Fruit fly (Drosophila melanogaster) whole organism, embryonic: ENCODE measurements around the gene cup.

Experiments
- Ada2b ChIP-seq: fragments of 200-800 bp; sonication (Bioruptor generic); IDR thresholded peaks from 2 replicates; pipeline ENCODE4 v1.3.6; 2022; ENCODE audit warnings: missing biosample characterization, missing genetic modification characterization
- Atf3 ChIP-seq: fragments of 200-800 bp; sonication (Bioruptor generic); optimal IDR thresholded peaks from 3 replicates; lab custom pipeline; 2016; ENCODE audit warnings: missing biosample characterization, missing genetic modification characterization
- B-H1 ChIP-seq: fragments of 200-800 bp; sonication (Bioruptor generic); IDR thresholded peaks from 3 replicates; pipeline ENCODE4 v1.3.6; 2022; ENCODE audit warnings: missing biosample characterization, missing genetic modification characterization
- B-H2 ChIP-seq: fragments of 200-800 bp; sonication (Bioruptor generic); optimal IDR thresholded peaks from 2 replicates; lab custom pipeline; 2018; ENCODE audit warnings: missing biosample characterization, mild to moderate bottlenecking, missing genetic modification characterization
- CG12104 ChIP-seq: fragments of 200-800 bp; sonication (Bioruptor generic); optimal IDR thresholded peaks from 3 replicates; lab custom pipeline; 2016; ENCODE audit warnings: missing biosample characterization, missing genetic modification characterization
- CG14710 ChIP-seq: fragments of 200-800 bp; sonication (Bioruptor generic); optimal IDR thresholded peaks from 3 replicates; lab custom pipeline; 2019; ENCODE audit warnings: missing biosample characterization, mild to moderate bottlenecking, missing genetic modification characterization, moderate library complexity
- CG1602 ChIP-seq: fragments of 200-800 bp; sonication (Bioruptor generic); optimal IDR thresholded peaks from 3 replicates; lab custom pipeline; 2016; ENCODE audit warnings: missing biosample characterization, missing genetic modification characterization
- CG17328 ChIP-seq: fragments of 200-800 bp; sonication (Bioruptor generic); IDR thresholded peaks from 2 replicates; pipeline ENCODE4 v1.3.6; 2022; ENCODE audit warnings: missing biosample characterization, missing genetic modification characterization
- CG2202 ChIP-seq: fragments of 200-800 bp; sonication (Bioruptor generic); optimal IDR thresholded peaks from 2 replicates; lab custom pipeline; 2018; ENCODE audit warnings: missing biosample characterization, mild to moderate bottlenecking, missing genetic modification characterization
- CG2712 ChIP-seq: fragments of 200-800 bp; optimal IDR thresholded peaks from 3 replicates; lab custom pipeline; 2019; ENCODE audit warnings: missing biosample characterization, mild to moderate bottlenecking, missing genetic modification characterization, moderate library complexity
- CG3281 ChIP-seq: fragments of 200-800 bp; sonication (Bioruptor generic); optimal IDR thresholded peaks from 3 replicates; lab custom pipeline; 2017; ENCODE audit warnings: missing biosample characterization, mild to moderate bottlenecking, missing genetic modification characterization
- CG3726 ChIP-seq: fragments of 200-800 bp; sonication (Bioruptor generic); IDR thresholded peaks from 3 replicates; pipeline ENCODE4, ENCODE4 v1.3.6; 2022; ENCODE audit warnings: missing biosample characterization, missing genetic modification characterization
- CG6272 ChIP-seq: fragments of 200-800 bp; sonication (Bioruptor generic); IDR thresholded peaks from 2 replicates; pipeline ENCODE4 v1.3.6; 2022; ENCODE audit warnings: missing biosample characterization, missing genetic modification characterization
- CG8924 ChIP-seq: fragments of 200-800 bp; optimal IDR thresholded peaks from 3 replicates; lab custom pipeline; 2019; ENCODE audit warnings: missing biosample characterization, mild to moderate bottlenecking, missing genetic modification characterization, moderate library complexity
- CG9437 ChIP-seq: fragments of 200-800 bp; sonication (Bioruptor generic); optimal IDR thresholded peaks from 2 replicates; lab custom pipeline; 2018; ENCODE audit warnings: missing biosample characterization, mild to moderate bottlenecking, missing genetic modification characterization
- CG9727 ChIP-seq: fragments of 200-800 bp; sonication (Bioruptor generic); optimal IDR thresholded peaks from 3 replicates; lab custom pipeline; 2017; ENCODE audit warnings: missing biosample characterization, mild to moderate bottlenecking, missing genetic modification characterization
- CG9932 ChIP-seq: fragments of 200-800 bp; sonication (Bioruptor generic); IDR thresholded peaks from 2 replicates; pipeline ENCODE4 v1.3.6; 2022; ENCODE audit warnings: missing biosample characterization, missing genetic modification characterization
- Deaf1 ChIP-seq: fragments of 200-800 bp; optimal IDR thresholded peaks from 3 replicates; lab custom pipeline; 2019; ENCODE audit warnings: missing biosample characterization, mild to moderate bottlenecking, missing genetic modification characterization, moderate library complexity
- Fer1 ChIP-seq: fragments of 200-800 bp; sonication (Bioruptor generic); optimal IDR thresholded peaks from 2 replicates; lab custom pipeline; 2017; ENCODE audit warnings: missing biosample characterization, mild to moderate bottlenecking, missing genetic modification characterization
- HLHmδ ChIP-seq: fragments of 200-800 bp; sonication (Bioruptor generic); optimal IDR thresholded peaks from 2 replicates; lab custom pipeline; 2018; ENCODE audit warnings: missing biosample characterization, mild to moderate bottlenecking, missing genetic modification characterization, moderate library complexity
- HmgZ ChIP-seq: fragments of 200-800 bp; sonication (Bioruptor generic); optimal IDR thresholded peaks from 2 replicates; lab custom pipeline; 2018; ENCODE audit warnings: missing biosample characterization, mild to moderate bottlenecking, missing genetic modification characterization
- Hmr ChIP-seq: fragments of 200-800 bp; sonication (Bioruptor generic); optimal IDR thresholded peaks from 3 replicates; lab custom pipeline; 2017; ENCODE audit warnings: mild to moderate bottlenecking, missing biosample characterization, missing genetic modification reagents, missing genetic modification characterization
- Jarid2 ChIP-seq: fragments of 200-800 bp; sonication (Bioruptor generic); optimal IDR thresholded peaks from 3 replicates; lab custom pipeline; 2017; ENCODE audit warnings: mild to moderate bottlenecking, missing biosample characterization, missing genetic modification reagents, missing genetic modification characterization
- Kr ChIP-seq: fragments of 200-800 bp; sonication (Bioruptor generic); optimal IDR thresholded peaks from 2 replicates; lab custom pipeline; 2017; ENCODE audit warnings: missing biosample characterization, mild to moderate bottlenecking, missing genetic modification characterization
- Max ChIP-seq: fragments of 200-800 bp; sonication (Bioruptor generic); optimal IDR thresholded peaks from 2 replicates; lab custom pipeline; 2016; ENCODE audit warnings: missing biosample characterization, mild to moderate bottlenecking, missing genetic modification characterization
- Mrtf ChIP-seq: fragments of 200-800 bp; sonication (Bioruptor generic); IDR thresholded peaks from 3 replicates; pipeline ENCODE4 v1.3.6; 2022; ENCODE audit warnings: missing biosample characterization, missing genetic modification characterization
- NfI ChIP-seq: fragments of 200-800 bp; sonication (Bioruptor generic); optimal IDR thresholded peaks from 3 replicates; lab custom pipeline; 2018; ENCODE audit warnings: missing biosample characterization, mild to moderate bottlenecking, missing genetic modification characterization, moderate library complexity
- Opbp ChIP-seq: fragments of 200-800 bp; sonication (Bioruptor generic); IDR thresholded peaks from 3 replicates; pipeline ENCODE4 v1.3.6; 2022; ENCODE audit warnings: missing biosample characterization, missing genetic modification characterization; ENCODE audit not compliant: partially characterized antibody
- Ptx1 ChIP-seq: fragments of 200-800 bp; sonication (Bioruptor generic); IDR thresholded peaks from 2 replicates; pipeline ENCODE4 v1.3.6; 2022; ENCODE audit warnings: missing biosample characterization, missing genetic modification characterization
- Sox102F ChIP-seq: fragments of 200-800 bp; sonication (Bioruptor generic); optimal IDR thresholded peaks from 2 replicates; lab custom pipeline; 2018; ENCODE audit warnings: missing biosample characterization, mild to moderate bottlenecking, missing genetic modification characterization, moderate library complexity
- TFAM ChIP-seq: fragments of 200-800 bp; sonication (Bioruptor generic); optimal IDR thresholded peaks from 2 replicates; lab custom pipeline; 2017; ENCODE audit warnings: missing biosample characterization, missing genetic modification characterization, inconsistent platforms
- Xbp1 ChIP-seq: fragments of 200-800 bp; sonication (Bioruptor generic); optimal IDR thresholded peaks from 3 replicates; lab custom pipeline; 2016; ENCODE audit warnings: missing biosample characterization, mild to moderate bottlenecking, missing genetic modification characterization
- cato ChIP-seq: fragments of 200-800 bp; sonication (Bioruptor generic); optimal IDR thresholded peaks from 2 replicates; lab custom pipeline; 2016; ENCODE audit warnings: missing biosample characterization, missing genetic modification characterization, borderline replicate concordance
- gcm ChIP-seq: fragments of 200-800 bp; sonication (Bioruptor generic); optimal IDR thresholded peaks from 2 replicates; lab custom pipeline; 2019; ENCODE audit warnings: missing biosample characterization, mild to moderate bottlenecking, missing genetic modification characterization, moderate library complexity
- gfzf ChIP-seq: fragments of 200-800 bp; sonication (Bioruptor generic); optimal IDR thresholded peaks from 2 replicates; lab custom pipeline; 2016; ENCODE audit warnings: missing biosample characterization, mild to moderate bottlenecking, missing genetic modification characterization, moderate library complexity
- grn ChIP-seq: fragments of 200-800 bp; sonication (Bioruptor generic); optimal IDR thresholded peaks from 3 replicates; lab custom pipeline; 2017; ENCODE audit warnings: missing biosample characterization, missing genetic modification characterization
- ham ChIP-seq: fragments of 200-800 bp; sonication (Bioruptor generic); IDR thresholded peaks from 2 replicates; pipeline ENCODE4 v1.3.6; 2022; ENCODE audit warnings: missing biosample characterization, missing genetic modification characterization
- her ChIP-seq: fragments of 200-800 bp; sonication (Bioruptor generic); optimal IDR thresholded peaks from 2 replicates; lab custom pipeline; 2016; ENCODE audit warnings: missing biosample characterization, missing genetic modification characterization
- jumu ChIP-seq: fragments of 200-800 bp; sonication (Bioruptor generic); optimal IDR thresholded peaks from 3 replicates; lab custom pipeline; 2016; ENCODE audit warnings: missing biosample characterization, missing genetic modification characterization
- kay ChIP-seq: fragments of 200-800 bp; sonication (Bioruptor generic); optimal IDR thresholded peaks from 2 replicates; lab custom pipeline; 2016; ENCODE audit warnings: missing biosample characterization, missing genetic modification characterization
- kni ChIP-seq: fragments of 200-800 bp; sonication (Bioruptor generic); optimal IDR thresholded peaks from 3 replicates; lab custom pipeline; 2017; ENCODE audit warnings: mild to moderate bottlenecking, missing biosample characterization, missing genetic modification reagents, missing genetic modification characterization
- lmd ChIP-seq: fragments of 200-800 bp; sonication (Bioruptor generic); IDR thresholded peaks from 2 replicates; pipeline ENCODE4 v1.3.6; 2022; ENCODE audit warnings: missing biosample characterization, missing genetic modification characterization
- nerfin-2 ChIP-seq: fragments of 200-800 bp; sonication (Bioruptor generic); IDR thresholded peaks from 2 replicates; pipeline ENCODE4 v1.3.6; 2022; ENCODE audit warnings: missing biosample characterization, missing genetic modification characterization; ENCODE audit not compliant: partially characterized antibody
- p53 ChIP-seq: fragments of 200-800 bp; sonication (Bioruptor generic); optimal IDR thresholded peaks from 2 replicates; lab custom pipeline; 2016; ENCODE audit warnings: missing biosample characterization, missing genetic modification characterization
- sna ChIP-seq: fragments of 200-800 bp; sonication (Bioruptor generic); IDR thresholded peaks from 2 replicates; pipeline ENCODE4 v1.3.6; 2022; ENCODE audit warnings: missing biosample characterization, missing genetic modification characterization; ENCODE audit not compliant: partially characterized antibody
- tx ChIP-seq: fragments of 200-800 bp; sonication (Bioruptor generic); optimal IDR thresholded peaks from 2 replicates; lab custom pipeline; 2016; ENCODE audit warnings: missing biosample characterization, missing genetic modification characterization
- wdn ChIP-seq: fragments of 200-800 bp; sonication (Bioruptor generic); IDR thresholded peaks from 2 replicates; pipeline ENCODE4 v1.3.6; 2022; ENCODE audit warnings: missing biosample characterization, missing genetic modification characterization
- wek ChIP-seq: fragments of 200-800 bp; sonication (Bioruptor generic); optimal IDR thresholded peaks from 3 replicates; lab custom pipeline; 2018; ENCODE audit warnings: missing biosample characterization, mild to moderate bottlenecking, missing genetic modification characterization, moderate library complexity
- zen2 ChIP-seq: fragments of 200-800 bp; sonication (Bioruptor generic); IDR thresholded peaks from 3 replicates; pipeline ENCODE4 v1.3.6; 2022; ENCODE audit warnings: missing biosample characterization, missing genetic modification characterization; ENCODE audit not compliant: partially characterized antibody

The cup gene

dm6 chr2L:6667719-6668325 lies 4.4 kb downstream of the cup start, which contains the start of gene Galt (continued):
- TF ChIP-seq CG8924: peak; percentile 69
- TF ChIP-seq B-H1 (GFP tag; lab: Robert Waterston, UW): no peak; the same call in 2 of the 3 replicates
- peak; percentile 10 for TF ChIP-seq CG2202
- peak; percentile 86 for TF ChIP-seq nerfin-2 (GFP tag; lab: Robert Waterston, UW)
- TF ChIP-seq wdn (GFP tag; lab: Robert Waterston, UW): no peak
- peak; percentile 28 for TF ChIP-seq Xbp1
- TF ChIP-seq kni (GFP tag; lab: Kevin White, UChicago): peak; percentile 57
- no peak for TF ChIP-seq CG1602
- peak; percentile 30 for TF ChIP-seq Max (GFP tag; lab: Kevin White, UChicago)
- peak; percentile 26 for TF ChIP-seq Sox102F
- TF ChIP-seq Mrtf (GFP tag; lab: Robert Waterston, UW): no peak
- TF ChIP-seq HLHmδ (GFP tag; lab: Kevin White, UChicago): peak; percentile 54
- no peak for TF ChIP-seq jumu (GFP tag; lab: Kevin White, UChicago)
- peak; percentile 44 for TF ChIP-seq CG3281 (GFP tag; lab: Kevin White, UChicago)
- peak; percentile 54 for TF ChIP-seq gcm (GFP tag; lab: Kevin White, UChicago)
- peak; percentile 54; the same call in 2 of the 3 replicates for TF ChIP-seq zen2
- no peak for TF ChIP-seq CG3726 (GFP tag; lab: Robert Waterston, UW)
- peak; percentile 21; the same call in 1 of the 2 replicates for TF ChIP-seq CG6272 (GFP tag; lab: Robert Waterston, UW)
- peak; percentile 49; the same call in 1 of the 2 replicates for TF ChIP-seq CG17328 (GFP tag; lab: Robert Waterston, UW)
- peak; percentile 19 for TF ChIP-seq HmgZ (tag; lab: Kevin White, UChicago)
- TF ChIP-seq CG9437: peak; percentile 50
- peak; percentile 21; the same call in 1 of the 2 replicates for TF ChIP-seq Ada2b
- peak; percentile 68 for TF ChIP-seq Fer1 (GFP tag; lab: Kevin White, UChicago)
- peak; percentile 37 for TF ChIP-seq Deaf1 (tag; lab: Kevin White, UChicago)
- peak; percentile 80; the same call in 1 of the 2 replicates for TF ChIP-seq sna (GFP tag; lab: Robert Waterston, UW)
- peak; percentile 69 for TF ChIP-seq CG2712 (tag; lab: Kevin White, UChicago)
- peak; percentile 20 for TF ChIP-seq NfI (GFP tag; lab: Kevin White, UChicago)
- no peak for TF ChIP-seq p53 (GFP tag; lab: Kevin White, UChicago)
- no peak for TF ChIP-seq CG12104 (GFP tag; lab: Kevin White, UChicago)
- peak; percentile 44 for TF ChIP-seq B-H2 (GFP tag; lab: Kevin White, UChicago)
- TF ChIP-seq Atf3 (GFP tag; lab: Kevin White, UChicago): no peak
- peak; percentile 62; the same call in 2 of the 3 replicates for TF ChIP-seq Opbp (GFP tag; lab: Robert Waterston, UW)
- TF ChIP-seq Kr (GFP tag; lab: Kevin White, UChicago): no peak
- TF ChIP-seq wek: peak; percentile 39
- TF ChIP-seq Hmr (GFP tag; lab: Kevin White, UChicago): peak; percentile 66
- TF ChIP-seq CG9727 (GFP tag; lab: Kevin White, UChicago): peak; percentile 51
- TF ChIP-seq Jarid2 (GFP tag; lab: Kevin White, UChicago): peak; percentile 18
- no peak for TF ChIP-seq TFAM
- TF ChIP-seq Ptx1 (GFP tag; lab: Robert Waterston, UW): no peak
- TF ChIP-seq CG9932: peak; percentile 47
- TF ChIP-seq lmd: no peak
- TF ChIP-seq cato (GFP tag; lab: Kevin White, UChicago): no peak
- TF ChIP-seq her: no peak
- TF ChIP-seq tx: no peak
- TF ChIP-seq CG14710 (tag; lab: Kevin White, UChicago): peak; percentile 68
- no peak for TF ChIP-seq kay (GFP tag; lab: Kevin White, UChicago)
- TF ChIP-seq grn: peak; percentile 93
- TF ChIP-seq ham (GFP tag; lab: Robert Waterston, UW): no peak
- no peak for TF ChIP-seq gfzf (GFP tag; lab: Kevin White, UChicago)
